Fruit fly (Drosophila melanogaster) whole organism, embryonic: ENCODE measurements around the gene CG7607.

ENCODE experiments used
- Asciz ChIP-seq: fragments of 200-800 bp; sonication (Bioruptor generic); optimal IDR thresholded peaks from 2 replicates; lab custom pipeline; 2017; ENCODE audit warnings: missing biosample characterization, mild to moderate bottlenecking, missing genetic modification characterization, missing genetic modification reagents
- CG12155 ChIP-seq: fragments of 200-800 bp; sonication (Bioruptor generic); optimal IDR thresholded peaks from 3 replicates; lab custom pipeline; 2016; ENCODE audit warnings: missing biosample characterization, missing genetic modification characterization
- CG12219 ChIP-seq: fragments of 200-800 bp; sonication (Bioruptor generic); optimal IDR thresholded peaks from 3 replicates; lab custom pipeline; 2018; ENCODE audit warnings: missing biosample characterization, mild to moderate bottlenecking, missing genetic modification characterization
- CG13296 ChIP-seq: fragments of 200-800 bp; sonication (Bioruptor generic); optimal IDR thresholded peaks from 3 replicates; lab custom pipeline; 2018; ENCODE audit warnings: missing biosample characterization, mild to moderate bottlenecking, missing genetic modification characterization
- CG13624 ChIP-seq: fragments of 200-800 bp; sonication (Bioruptor generic); optimal IDR thresholded peaks from 2 replicates; lab custom pipeline; 2016; ENCODE audit warnings: missing biosample characterization, missing genetic modification characterization
- CG14710 ChIP-seq: fragments of 200-800 bp; sonication (Bioruptor generic); optimal IDR thresholded peaks from 3 replicates; lab custom pipeline; 2019; ENCODE audit warnings: missing biosample characterization, mild to moderate bottlenecking, missing genetic modification characterization, moderate library complexity
- CG14860 ChIP-seq: fragments of 200-800 bp; sonication (Bioruptor generic); IDR thresholded peaks from 3 replicates; pipeline ENCODE4 v1.3.6; 2022; ENCODE audit warnings: missing biosample characterization, missing genetic modification characterization; ENCODE audit not compliant: partially characterized antibody
- CG14965 ChIP-seq: fragments of 200-800 bp; sonication (Bioruptor generic); optimal IDR thresholded peaks from 2 replicates; lab custom pipeline; 2016; ENCODE audit warnings: missing biosample characterization, missing genetic modification characterization, borderline replicate concordance
- CG15601 ChIP-seq: fragments of 200-800 bp; sonication (Bioruptor generic); optimal IDR thresholded peaks from 3 replicates; lab custom pipeline; 2019; ENCODE audit warnings: missing biosample characterization, mild to moderate bottlenecking, missing genetic modification characterization, moderate library complexity
- CG17802 ChIP-seq: fragments of 200-800 bp; sonication (Bioruptor generic); optimal IDR thresholded peaks from 2 replicates; lab custom pipeline; 2018; ENCODE audit warnings: missing biosample characterization, mild to moderate bottlenecking, missing genetic modification characterization, moderate library complexity
- CG17829 ChIP-seq: fragments of 200-800 bp; optimal IDR thresholded peaks from 2 replicates; lab custom pipeline; 2019; ENCODE audit warnings: missing biosample characterization, mild to moderate bottlenecking, missing genetic modification characterization, moderate library complexity
- CG17912 ChIP-seq: fragments of 200-800 bp; sonication (Bioruptor generic); optimal IDR thresholded peaks from 2 replicates; lab custom pipeline; 2018; ENCODE audit warnings: missing biosample characterization, mild to moderate bottlenecking, missing genetic modification characterization
- CG2129 ChIP-seq: fragments of 200-800 bp; sonication (Bioruptor generic); IDR thresholded peaks from 2 replicates; pipeline ENCODE4 v1.3.6; 2022; ENCODE audit warnings: missing biosample characterization, missing genetic modification characterization; ENCODE audit not compliant: partially characterized antibody
- CG3065 ChIP-seq: fragments of 200-800 bp; sonication (Bioruptor generic); optimal IDR thresholded peaks from 2 replicates; lab custom pipeline; 2016; ENCODE audit warnings: missing biosample characterization, missing genetic modification characterization
- CG3838 ChIP-seq: fragments of 200-800 bp; sonication (Bioruptor generic); optimal IDR thresholded peaks from 3 replicates; lab custom pipeline; 2016; ENCODE audit warnings: missing biosample characterization, missing genetic modification characterization
- CG4424 ChIP-seq: fragments of 200-800 bp; sonication (Bioruptor generic); optimal IDR thresholded peaks from 3 replicates; lab custom pipeline; 2016; ENCODE audit warnings: missing biosample characterization, missing genetic modification characterization
- CG5180 ChIP-seq: fragments of 200-800 bp; sonication (Bioruptor generic); optimal IDR thresholded peaks from 3 replicates; lab custom pipeline; 2017; ENCODE audit warnings: missing biosample characterization, missing genetic modification characterization, mild to moderate bottlenecking, moderate library complexity, missing genetic modification reagents
- CG6813 ChIP-seq: fragments of 200-800 bp; sonication (Bioruptor generic); optimal IDR thresholded peaks from 2 replicates; lab custom pipeline; 2017; ENCODE audit warnings: missing biosample characterization, missing genetic modification characterization, mild to moderate bottlenecking, moderate library complexity, missing genetic modification reagents
- CG8924 ChIP-seq: fragments of 200-800 bp; optimal IDR thresholded peaks from 3 replicates; lab custom pipeline; 2019; ENCODE audit warnings: missing biosample characterization, mild to moderate bottlenecking, missing genetic modification characterization, moderate library complexity
- CG9727 ChIP-seq: fragments of 200-800 bp; sonication (Bioruptor generic); optimal IDR thresholded peaks from 3 replicates; lab custom pipeline; 2017; ENCODE audit warnings: missing biosample characterization, mild to moderate bottlenecking, missing genetic modification characterization
- CG9932 ChIP-seq: fragments of 200-800 bp; sonication (Bioruptor generic); IDR thresholded peaks from 2 replicates; pipeline ENCODE4 v1.3.6; 2022; ENCODE audit warnings: missing biosample characterization, missing genetic modification characterization
- Doc2 ChIP-seq: fragments of 200-800 bp; sonication (Bioruptor generic); IDR thresholded peaks from 2 replicates; pipeline ENCODE4 v1.3.6; 2022; ENCODE audit warnings: missing biosample characterization, missing genetic modification characterization
- Eip74EF ChIP-seq, 2 experiments: fragments of 200-800 bp in 1 of 2; fragments of >200 bp in 1 of 2; sonication (Bioruptor generic) in 1 of 2; optimal IDR thresholded peaks; 2 replicates each; lab custom pipeline; 2017 to 2019; ENCODE audit warnings: missing biosample characterization in 2 of 2, missing genetic modification characterization in 2 of 2, mild to moderate bottlenecking in 1 of 2, moderate library complexity in 1 of 2
- Fer1 ChIP-seq: fragments of 200-800 bp; sonication (Bioruptor generic); optimal IDR thresholded peaks from 2 replicates; lab custom pipeline; 2017; ENCODE audit warnings: missing biosample characterization, mild to moderate bottlenecking, missing genetic modification characterization
- GATAe ChIP-seq: fragments of 200-800 bp; sonication (Bioruptor generic); conservative IDR thresholded peaks from 2 replicates; pipeline ENCODE4 v1.3.6; 2022; ENCODE audit warnings: missing biosample characterization, missing genetic modification characterization
- Hmr ChIP-seq: fragments of 200-800 bp; sonication (Bioruptor generic); optimal IDR thresholded peaks from 3 replicates; lab custom pipeline; 2017; ENCODE audit warnings: mild to moderate bottlenecking, missing biosample characterization, missing genetic modification reagents, missing genetic modification characterization
- Nf-YC ChIP-seq: fragments of 200-800 bp; optimal IDR thresholded peaks from 3 replicates; lab custom pipeline; 2019; ENCODE audit warnings: missing biosample characterization, mild to moderate bottlenecking, missing genetic modification characterization, moderate library complexity
- Oaz ChIP-seq: fragments of 200-800 bp; sonication (Bioruptor generic); IDR thresholded peaks from 2 replicates; pipeline ENCODE4 v1.3.6; 2022; ENCODE audit warnings: missing biosample characterization, missing genetic modification characterization
- Optix ChIP-seq: fragments of 200-800 bp; sonication (Bioruptor generic); IDR thresholded peaks from 3 replicates; pipeline ENCODE4 v1.3.6; 2022; ENCODE audit warnings: missing biosample characterization, missing genetic modification characterization
- Stat92E ChIP-seq, 3 experiments: fragments of >200 bp in 2 of 3; fragments of 200-800 bp in 1 of 3; sonication (Bioruptor generic) in 1 of 3; optimal IDR thresholded peaks; 2 replicates each; lab custom pipeline; 2017 to 2019; ENCODE audit warnings: missing biosample characterization in 3 of 3, missing genetic modification characterization in 3 of 3, mild to moderate bottlenecking in 1 of 3, moderate library complexity in 1 of 3
- TFAM ChIP-seq: fragments of 200-800 bp; sonication (Bioruptor generic); optimal IDR thresholded peaks from 2 replicates; lab custom pipeline; 2017; ENCODE audit warnings: missing biosample characterization, missing genetic modification characterization, inconsistent platforms
- ato ChIP-seq: fragments of 200-800 bp; sonication (Bioruptor generic); IDR thresholded peaks from 2 replicates; pipeline ENCODE4 v1.3.6; 2022; ENCODE audit warnings: missing biosample characterization, missing genetic modification characterization; ENCODE audit not compliant: partially characterized antibody
- chinmo ChIP-seq: fragments of 200-800 bp; sonication (Bioruptor generic); IDR thresholded peaks from 4 replicates; pipeline ENCODE4 v1.3.6; 2022; ENCODE audit warnings: missing biosample characterization, missing genetic modification characterization; ENCODE audit not compliant: partially characterized antibody
- chm ChIP-seq: fragments of 200-800 bp; sonication (Bioruptor generic); IDR thresholded peaks from 2 replicates; pipeline ENCODE4 v1.3.6; 2022; ENCODE audit warnings: missing biosample characterization, missing genetic modification characterization
- da ChIP-seq: fragments of 200-800 bp; sonication (Bioruptor generic); optimal IDR thresholded peaks from 2 replicates; lab custom pipeline; 2016; ENCODE audit warnings: missing biosample characterization, missing genetic modification characterization
- dmrt11E ChIP-seq: fragments of 200-800 bp; sonication (Bioruptor generic); optimal IDR thresholded peaks from 3 replicates; lab custom pipeline; 2018; ENCODE audit warnings: missing biosample characterization, mild to moderate bottlenecking, missing genetic modification characterization, moderate library complexity
- gfzf ChIP-seq: fragments of 200-800 bp; sonication (Bioruptor generic); optimal IDR thresholded peaks from 2 replicates; lab custom pipeline; 2016; ENCODE audit warnings: missing biosample characterization, mild to moderate bottlenecking, missing genetic modification characterization, moderate library complexity
- kah ChIP-seq: fragments of 200-800 bp; sonication (Bioruptor generic); optimal IDR thresholded peaks from 2 replicates; lab custom pipeline; 2018; ENCODE audit warnings: missing biosample characterization, mild to moderate bottlenecking, missing genetic modification characterization
- lmd ChIP-seq: fragments of 200-800 bp; sonication (Bioruptor generic); IDR thresholded peaks from 2 replicates; pipeline ENCODE4 v1.3.6; 2022; ENCODE audit warnings: missing biosample characterization, missing genetic modification characterization
- lov ChIP-seq, 2 experiments: fragments of 200-800 bp in 1 of 2; fragments of >200 bp in 1 of 2; sonication (Bioruptor generic) in 1 of 2; IDR thresholded peaks in 1 of 2; optimal IDR thresholded peaks in 1 of 2; 2 replicates in 1 of 2; 3 replicates in 1 of 2; pipeline versions ENCODE4 v1.3.6 to Lab custom; 2017 to 2022; ENCODE audit warnings: missing biosample characterization in 1 of 2, missing genetic modification characterization in 1 of 2
- phol ChIP-seq: fragments of 200-800 bp; sonication (Bioruptor generic); optimal IDR thresholded peaks from 3 replicates; lab custom pipeline; 2018; ENCODE audit warnings: missing biosample characterization, mild to moderate bottlenecking, missing genetic modification characterization, moderate library complexity
- pzg ChIP-seq: fragments of 200-800 bp; sonication (Bioruptor generic); optimal IDR thresholded peaks from 3 replicates; lab custom pipeline; 2018; ENCODE audit warnings: missing biosample characterization, mild to moderate bottlenecking, missing genetic modification characterization, moderate library complexity
- row ChIP-seq: fragments of 200-800 bp; sonication (Bioruptor generic); IDR thresholded peaks from 3 replicates; pipeline ENCODE4 v1.3.6; 2022; ENCODE audit warnings: missing biosample characterization, missing genetic modification characterization
- slou ChIP-seq: fragments of 200-800 bp; sonication (Bioruptor generic); optimal IDR thresholded peaks from 3 replicates; lab custom pipeline; 2016; ENCODE audit warnings: missing biosample characterization, missing genetic modification characterization
- sna ChIP-seq: fragments of 200-800 bp; sonication (Bioruptor generic); IDR thresholded peaks from 2 replicates; pipeline ENCODE4 v1.3.6; 2022; ENCODE audit warnings: missing biosample characterization, missing genetic modification characterization; ENCODE audit not compliant: partially characterized antibody
- tx ChIP-seq: fragments of 200-800 bp; sonication (Bioruptor generic); optimal IDR thresholded peaks from 2 replicates; lab custom pipeline; 2016; ENCODE audit warnings: missing biosample characterization, missing genetic modification characterization
- zen2 ChIP-seq: fragments of 200-800 bp; sonication (Bioruptor generic); IDR thresholded peaks from 3 replicates; pipeline ENCODE4 v1.3.6; 2022; ENCODE audit warnings: missing biosample characterization, missing genetic modification characterization; ENCODE audit not compliant: partially characterized antibody

Gene CG7607

DNA sequence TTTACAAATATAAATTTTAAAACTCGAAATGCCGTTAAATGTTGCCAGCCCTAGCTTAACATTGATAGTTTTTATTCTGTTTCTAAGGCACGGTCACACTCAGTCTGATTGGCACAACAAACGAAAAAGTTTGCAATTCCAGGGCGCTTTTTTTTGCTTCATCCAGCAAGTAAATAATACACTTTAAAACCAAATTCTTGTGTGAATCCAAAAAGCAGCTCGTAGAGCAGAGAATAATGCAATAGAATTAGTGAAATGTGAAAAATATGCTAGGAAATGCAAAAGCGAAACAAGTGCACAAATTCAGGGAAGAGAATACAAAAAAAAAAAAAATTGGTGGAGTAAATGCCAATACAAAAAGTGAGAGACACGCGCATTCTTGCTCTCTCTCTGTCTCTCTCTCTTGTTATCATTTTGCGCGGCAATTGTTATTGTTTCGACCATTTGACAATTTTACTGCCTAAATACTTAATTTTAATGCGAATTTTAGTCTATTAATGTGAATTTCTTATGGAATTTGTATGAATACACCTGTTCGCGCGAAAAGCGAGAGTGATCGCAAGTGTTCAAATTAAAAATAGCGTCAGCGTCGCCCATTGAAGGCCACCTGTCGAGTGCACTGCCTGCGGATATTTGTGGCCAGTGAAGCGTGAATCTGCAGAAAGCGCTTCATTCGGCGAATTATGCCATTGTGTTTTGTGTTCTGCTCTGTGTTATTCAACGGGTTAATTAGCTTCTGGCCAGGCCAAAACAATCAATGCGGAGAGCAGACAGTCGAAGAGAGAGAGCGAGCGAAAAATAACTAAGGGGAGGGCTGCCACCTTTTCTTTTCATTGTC, 15.2 kb downstream of the CG7607 start, which contains the start of gene CG42671 (continued):
- TF ChIP-seq CG8924 (tag; lab: Kevin White, UChicago) (peak; percentile 14), da (GFP tag; lab: Kevin White, UChicago) (no peak), tx (GFP tag; lab: Kevin White, UChicago) (no peak), CG3065 (GFP tag; lab: Kevin White, UChicago) (no peak), pzg (GFP tag; lab: Kevin White, UChicago) (peak; percentile 39), CG5180 (GFP tag; lab: Kevin White, UChicago) (no peak), lmd (no peak), gfzf (GFP tag; lab: Kevin White, UChicago) (peak; percentile 72), CG3838 (GFP tag; lab: Kevin White, UChicago) (no peak), CG14710 (tag; lab: Kevin White, UChicago) (peak; percentile 66), zen2 (GFP tag; lab: Robert Waterston, UW) (no peak), Stat92E (GFP tag; optimal IDR thresholded peaks at IDR 0.05; lab: Kevin White, UChicago) (no peak), Optix (GFP tag; lab: Robert Waterston, UW) (no peak), CG9932 (GFP tag; lab: Robert Waterston, UW) (no peak), CG17912 (GFP tag; lab: Kevin White, UChicago) (no peak), CG12219 (no peak), lov (optimal IDR thresholded peaks at IDR 0.05; lab: Kevin White, UChicago) (no peak), lov (GFP tag; IDR thresholded peaks at IDR 0.05; lab: Robert Waterston, UW) (no peak), row (GFP tag; lab: Robert Waterston, UW) (peak; percentile 40; the same call in 1 of the 3 replicates), sna (peak; percentile 25; the same call in 1 of the 2 replicates), chinmo (peak; percentile 63; the same call in 2 of the 4 replicates), Hmr (GFP tag; lab: Kevin White, UChicago) (no peak), CG13296 (no peak), Nf-YC (tag; lab: Kevin White, UChicago) (peak; percentile 46), CG17829 (tag; lab: Kevin White, UChicago) (peak; percentile 6), slou (no peak), Oaz (no peak), ato (no peak), CG4424 (GFP tag; lab: Kevin White, UChicago) (no peak), CG14965 (GFP tag; lab: Kevin White, UChicago) (no peak), GATAe (GFP tag; lab: Robert Waterston, UW) (no peak), Doc2 (GFP tag; lab: Robert Waterston, UW) (no peak), Eip74EF (GFP tag; optimal IDR thresholded peaks at IDR 0.05; lab: Kevin White, UChicago) (no peak), Asciz (GFP tag; lab: Kevin White, UChicago) (no peak), CG13624 (GFP tag; lab: Kevin White, UChicago) (no peak), CG14860 (GFP tag; lab: Robert Waterston, UW) (no peak), chm (GFP tag; lab: Robert Waterston, UW) (no peak), CG12155 (GFP tag; lab: Kevin White, UChicago) (no peak), dmrt11E (tag; lab: Kevin White, UChicago) (no peak), kah (GFP tag; lab: Kevin White, UChicago) (peak; percentile 96), CG17802 (tag; lab: Kevin White, UChicago) (no peak), CG15601 (tag; lab: Kevin White, UChicago) (no peak), TFAM (GFP tag; lab: Kevin White, UChicago) (no peak), CG2129 (no peak), CG6813 (GFP tag; lab: Kevin White, UChicago) (no peak), CG9727 (GFP tag; lab: Kevin White, UChicago) (no peak), Fer1 (no peak), phol (tag; lab: Kevin White, UChicago) (no peak)
